Fruit fly (Drosophila melanogaster) whole organism: ENCODE results near the gene COX8.

Experiments
- CG8478 ChIP-seq: fragments of >200 bp; optimal IDR thresholded peaks from 2 replicates; lab custom pipeline; 2018; ENCODE audit warnings: inconsistent platforms
- Dll ChIP-seq: fragments of >200 bp; optimal IDR thresholded peaks from 2 replicates; lab custom pipeline; 2017
- EcR ChIP-seq, 2 experiments: fragments of >200 bp; optimal IDR thresholded peaks; 2 replicates each; lab custom pipeline; 2017; ENCODE audit warnings: missing biosample characterization in 2 of 2, missing genetic modification characterization in 2 of 2, missing genetic modification reagents in 2 of 2
- pan ChIP-seq: fragments of >200 bp; optimal IDR thresholded peaks from 2 replicates; lab custom pipeline; 2017
- psq ChIP-seq: fragments of >200 bp; optimal IDR thresholded peaks from 2 replicates; lab custom pipeline; 2017
- usp ChIP-seq: fragments of >200 bp; optimal IDR thresholded peaks from 2 replicates; lab custom pipeline; 2017; ENCODE audit warnings: missing biosample characterization, missing genetic modification characterization, mixed read lengths

COX8 gene

dm6 chr3L:21539245-21540196 is at the start of gene COX8, which contains the start of gene VhaM9.7-b:
TSS of gene COX8 (minus strand) at chr3L:21539447.
TSS of gene VhaM9.7-b (plus strand) at chr3L:21539862.
- TF ChIP-seq EcR (GFP tag; optimal IDR thresholded peaks at IDR 0.05; lab: Kevin White, UChicago), result no peak
- TF ChIP-seq usp (GFP tag; lab: Kevin White, UChicago), result no peak
- no peak for TF ChIP-seq pan (lab: Kevin White, UChicago)
- TF ChIP-seq CG8478, result no peak
- no peak for TF ChIP-seq Dll (lab: Kevin White, UChicago)
- no peak for TF ChIP-seq psq (lab: Kevin White, UChicago)

- TF ChIP-seq Dll (lab: Kevin White, UChicago), result no peak
- no peak for TF ChIP-seq EcR (GFP tag; optimal IDR thresholded peaks at IDR 0.05; lab: Kevin White, UChicago)
- no peak for TF ChIP-seq psq (lab: Kevin White, UChicago)
- TF ChIP-seq usp (GFP tag; lab: Kevin White, UChicago), result no peak
- no peak for TF ChIP-seq CG8478
- TF ChIP-seq pan (lab: Kevin White, UChicago), result no peak
Measured at dm6 chr3L:21586528-21586927, 47.3 kb upstream of the COX8 start, which contains the start of gene TfAP-2. TSS of gene TfAP-2 (plus strand) at chr3L:21586828.

dm6 chr3L:21585397-21585796 is 46.1 kb upstream of the COX8 start:
- no peak for TF ChIP-seq Dll (lab: Kevin White, UChicago)
- TF ChIP-seq EcR (GFP tag; optimal IDR thresholded peaks at IDR 0.05; lab: Kevin White, UChicago), result no peak
- no peak for TF ChIP-seq psq (lab: Kevin White, UChicago)
- no peak for TF ChIP-seq CG8478
- TF ChIP-seq pan (lab: Kevin White, UChicago), result no peak
- TF ChIP-seq usp (GFP tag; lab: Kevin White, UChicago), result no peak

- no peak for TF ChIP-seq CG8478
- no peak for TF ChIP-seq pan (lab: Kevin White, UChicago)
- no peak for TF ChIP-seq Dll (lab: Kevin White, UChicago)
- no peak for TF ChIP-seq psq (lab: Kevin White, UChicago)
- no peak for TF ChIP-seq EcR (GFP tag; optimal IDR thresholded peaks at IDR 0.05; lab: Kevin White, UChicago)
- no peak for TF ChIP-seq usp (GFP tag; lab: Kevin White, UChicago)
Measured at dm6 chr3L:21584683-21585082, 45.4 kb upstream of the COX8 start.

dm6 chr3L:21581984-21582383 is 42.7 kb upstream of the COX8 start:
- TF ChIP-seq usp (GFP tag; lab: Kevin White, UChicago) (no peak), Dll (lab: Kevin White, UChicago) (no peak), pan (lab: Kevin White, UChicago) (no peak), EcR (GFP tag; optimal IDR thresholded peaks at IDR 0.05; lab: Kevin White, UChicago) (no peak), CG8478 (no peak), psq (lab: Kevin White, UChicago) (no peak)

- TF ChIP-seq usp (GFP tag; lab: Kevin White, UChicago) (no peak), EcR (GFP tag; optimal IDR thresholded peaks at IDR 0.05; lab: Kevin White, UChicago) (no peak), pan (lab: Kevin White, UChicago) (no peak), Dll (lab: Kevin White, UChicago) (no peak)
Measured at dm6 chr3L:21574296-21574745, 35.1 kb upstream of the COX8 start.

dm6 chr3L:21573831-21574230 is 34.6 kb upstream of the COX8 start, which contains the start of gene EMC10:
TSS of gene EMC10 (plus strand) at chr3L:21574131.
- TF ChIP-seq pan (lab: Kevin White, UChicago) (no peak), Dll (lab: Kevin White, UChicago) (no peak), psq (lab: Kevin White, UChicago) (no peak), CG8478 (no peak), usp (GFP tag; lab: Kevin White, UChicago) (no peak), EcR (GFP tag; optimal IDR thresholded peaks at IDR 0.05; lab: Kevin White, UChicago) (no peak)

dm6 chr3L:21568848-21569372 is 29.7 kb upstream of the COX8 start, which contains the start of the genes CRIF and SMC5:
TSS of gene CRIF (minus strand) at chr3L:21568898.
TSS of gene SMC5 (plus strand) at chr3L:21569176.
- TF ChIP-seq EcR (GFP tag; optimal IDR thresholded peaks at IDR 0.05; lab: Kevin White, UChicago) (no peak), Dll (lab: Kevin White, UChicago) (no peak), usp (GFP tag; lab: Kevin White, UChicago) (no peak), pan (lab: Kevin White, UChicago) (no peak), CG8478 (no peak)

dm6 chr3L:21568254-21568653 is 29.0 kb upstream of the COX8 start:
- no peak for TF ChIP-seq psq (lab: Kevin White, UChicago)
- no peak for TF ChIP-seq usp (GFP tag; lab: Kevin White, UChicago)
- no peak for TF ChIP-seq CG8478
- no peak for TF ChIP-seq EcR (GFP tag; optimal IDR thresholded peaks at IDR 0.05; lab: Kevin White, UChicago)
- TF ChIP-seq pan (lab: Kevin White, UChicago), result no peak
- no peak for TF ChIP-seq Dll (lab: Kevin White, UChicago)

- TF ChIP-seq CG8478 (no peak), pan (lab: Kevin White, UChicago) (no peak), Dll (lab: Kevin White, UChicago) (no peak), usp (GFP tag; lab: Kevin White, UChicago) (no peak), psq (lab: Kevin White, UChicago) (no peak), EcR (GFP tag; optimal IDR thresholded peaks at IDR 0.05; lab: Kevin White, UChicago) (no peak)
Measured at dm6 chr3L:21565126-21565525, 25.9 kb upstream of the COX8 start, which contains the start of gene CG7634. TSS of gene CG7634 (plus strand) at chr3L:21565426.

- TF ChIP-seq CG8478 (no peak), psq (lab: Kevin White, UChicago) (no peak), EcR (GFP tag; optimal IDR thresholded peaks at IDR 0.05; lab: Kevin White, UChicago) (no peak), pan (lab: Kevin White, UChicago) (no peak), Dll (lab: Kevin White, UChicago) (no peak), usp (GFP tag; lab: Kevin White, UChicago) (no peak)
Measured at dm6 chr3L:21562081-21562480, 22.8 kb upstream of the COX8 start, which contains the start of gene CapaR. TSS of gene CapaR (minus strand) at chr3L:21562181.
